Worm (Caenorhabditis elegans): ENCODE data around the gene jmjd-1.1.

DNA sequence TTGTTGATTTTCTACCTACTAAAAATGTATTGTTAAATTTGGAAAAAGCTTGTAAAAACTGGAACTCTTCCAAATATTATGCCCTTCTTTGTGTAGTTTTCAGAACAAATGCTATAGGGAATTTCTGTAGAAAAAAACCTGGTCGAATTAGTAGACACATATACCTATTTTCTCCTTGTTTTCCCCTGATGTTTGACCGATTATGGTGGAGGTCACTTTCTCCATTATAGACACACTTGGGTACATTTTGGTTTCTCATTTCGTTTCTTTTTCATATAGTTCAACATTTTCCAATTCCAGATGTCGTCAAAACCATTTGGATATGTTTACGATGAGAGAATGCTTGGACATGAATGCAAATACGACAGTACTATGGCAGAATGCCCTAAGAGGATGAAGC is 7.6 kb upstream of the jmjd-1.1 start, which contains the start of gene hda-5:
- TF ChIP-seq elt-2 (tag; optimal IDR thresholded peaks at IDR 0.05), result no peak
- no peak for TF ChIP-seq mab-9 (GFP tag; IDR thresholded peaks at IDR 0.05)
- no peak for TF ChIP-seq tbx-2 (tag; optimal IDR thresholded peaks at IDR 0.05)
- no peak for TF ChIP-seq blmp-1 (tag; optimal IDR thresholded peaks at IDR 0.05)
- TF ChIP-seq mep-1 (tag; optimal IDR thresholded peaks at IDR 0.05), result no peak
- no peak for TF ChIP-seq vab-15 (tag; optimal IDR thresholded peaks at IDR 0.05)
